Fruit fly (Drosophila melanogaster) whole organism, embryonic: ENCODE measurements around the gene ocn.

ENCODE experiments used
- Antp ChIP-seq: fragments of 200-800 bp; sonication (Bioruptor generic); optimal IDR thresholded peaks from 3 replicates; lab custom pipeline; 2016; ENCODE audit warnings: missing biosample characterization, missing genetic modification characterization
- Bdp1 ChIP-seq: fragments of 200-800 bp; sonication (Bioruptor generic); optimal IDR thresholded peaks from 3 replicates; lab custom pipeline; 2016; ENCODE audit warnings: missing biosample characterization, missing genetic modification characterization
- CG10462 ChIP-seq: fragments of 200-800 bp; sonication (Bioruptor generic); optimal IDR thresholded peaks from 2 replicates; lab custom pipeline; 2016; ENCODE audit warnings: missing biosample characterization, missing genetic modification characterization
- CG14441 ChIP-seq: fragments of 200-800 bp; sonication (Bioruptor generic); IDR thresholded peaks from 2 replicates; pipeline ENCODE4 v1.3.6; 2022; ENCODE audit warnings: missing biosample characterization, missing genetic modification characterization
- CG14710 ChIP-seq: fragments of 200-800 bp; sonication (Bioruptor generic); optimal IDR thresholded peaks from 3 replicates; lab custom pipeline; 2019; ENCODE audit warnings: missing biosample characterization, mild to moderate bottlenecking, missing genetic modification characterization, moderate library complexity
- CG15011 ChIP-seq: fragments of 200-800 bp; sonication (Bioruptor generic); optimal IDR thresholded peaks from 3 replicates; lab custom pipeline; 2018; ENCODE audit warnings: missing biosample characterization, mild to moderate bottlenecking, missing genetic modification characterization
- CG17385 ChIP-seq: fragments of 200-800 bp; sonication (Bioruptor generic); optimal IDR thresholded peaks from 3 replicates; lab custom pipeline; 2018; ENCODE audit warnings: missing biosample characterization, mild to moderate bottlenecking, missing genetic modification characterization
- CG17612 ChIP-seq: fragments of 200-800 bp; sonication (Bioruptor generic); IDR thresholded peaks from 2 replicates; pipeline ENCODE4 v1.3.6; 2022; ENCODE audit warnings: missing biosample characterization, missing genetic modification characterization
- CG18619 ChIP-seq: fragments of 200-800 bp; sonication (Bioruptor generic); optimal IDR thresholded peaks from 3 replicates; lab custom pipeline; 2017; ENCODE audit warnings: missing biosample characterization, mild to moderate bottlenecking, missing genetic modification characterization
- CG31388 ChIP-seq: fragments of 200-800 bp; sonication (Bioruptor generic); optimal IDR thresholded peaks from 2 replicates; lab custom pipeline; 2016; ENCODE audit warnings: missing biosample characterization, missing genetic modification characterization
- CG31441 ChIP-seq: fragments of 200-800 bp; sonication (Bioruptor generic); IDR thresholded peaks from 2 replicates; pipeline ENCODE4 v1.3.6; 2022; ENCODE audit warnings: missing biosample characterization, missing genetic modification characterization
- CG4424 ChIP-seq: fragments of 200-800 bp; sonication (Bioruptor generic); optimal IDR thresholded peaks from 3 replicates; lab custom pipeline; 2016; ENCODE audit warnings: missing biosample characterization, missing genetic modification characterization
- CG6254 ChIP-seq: fragments of 200-800 bp; sonication (Bioruptor generic); optimal IDR thresholded peaks from 3 replicates; lab custom pipeline; 2017; ENCODE audit warnings: mild to moderate bottlenecking, missing biosample characterization, missing genetic modification reagents, missing genetic modification characterization
- CG6654 ChIP-seq: fragments of 200-800 bp; sonication (Bioruptor generic); optimal IDR thresholded peaks from 2 replicates; lab custom pipeline; 2017; ENCODE audit warnings: missing biosample characterization, mild to moderate bottlenecking, missing genetic modification characterization
- CG7357 ChIP-seq: fragments of 200-800 bp; sonication (Bioruptor generic); IDR thresholded peaks from 3 replicates; pipeline ENCODE4 v1.3.6; 2022; ENCODE audit warnings: missing biosample characterization, missing genetic modification characterization
- CG7987 ChIP-seq: fragments of 200-800 bp; sonication (Bioruptor generic); optimal IDR thresholded peaks from 2 replicates; lab custom pipeline; 2018; ENCODE audit warnings: missing biosample characterization, mild to moderate bottlenecking, missing genetic modification characterization, moderate library complexity
- D ChIP-seq, 2 experiments: fragments of 200-800 bp in 1 of 2; fragments of >200 bp in 1 of 2; sonication (Bioruptor generic) in 1 of 2; optimal IDR thresholded peaks; 2 replicates in 1 of 2; 3 replicates in 1 of 2; lab custom pipeline; 2017; ENCODE audit warnings: mild to moderate bottlenecking in 1 of 2, missing biosample characterization in 1 of 2, missing genetic modification characterization in 1 of 2, missing genetic modification reagents in 1 of 2
- Eip74EF ChIP-seq, 2 experiments: fragments of 200-800 bp in 1 of 2; fragments of >200 bp in 1 of 2; sonication (Bioruptor generic) in 1 of 2; optimal IDR thresholded peaks; 2 replicates each; lab custom pipeline; 2017 to 2019; ENCODE audit warnings: missing biosample characterization in 2 of 2, missing genetic modification characterization in 2 of 2, mild to moderate bottlenecking in 1 of 2, moderate library complexity in 1 of 2
- Elba2 ChIP-seq: fragments of 200-800 bp; sonication (Bioruptor generic); optimal IDR thresholded peaks from 3 replicates; lab custom pipeline; 2016; ENCODE audit warnings: missing biosample characterization, missing genetic modification characterization
- Gug ChIP-seq: fragments of 200-800 bp; sonication (Bioruptor generic); IDR thresholded peaks from 4 replicates; pipeline ENCODE4 v1.3.6; 2022; ENCODE audit warnings: missing biosample characterization, missing genetic modification characterization
- HHEX ChIP-seq: fragments of 200-800 bp; sonication (Bioruptor generic); optimal IDR thresholded peaks from 3 replicates; lab custom pipeline; 2017; ENCODE audit warnings: missing biosample characterization, mild to moderate bottlenecking, missing genetic modification characterization, missing genetic modification reagents
- HmgD ChIP-seq: fragments of 200-800 bp; sonication (Bioruptor generic); optimal IDR thresholded peaks from 3 replicates; lab custom pipeline; 2016; ENCODE audit warnings: missing biosample characterization, missing genetic modification characterization
- MESR4 ChIP-seq: fragments of 200-800 bp; sonication (Bioruptor generic); optimal IDR thresholded peaks from 2 replicates; lab custom pipeline; 2018; ENCODE audit warnings: missing biosample characterization, mild to moderate bottlenecking, missing genetic modification characterization, moderate library complexity
- Med ChIP-seq: fragments of 200-800 bp; sonication (Bioruptor generic); peaks from one replicate; lab custom pipeline; 2016; ENCODE audit warnings: missing biosample characterization, missing genetic modification characterization, mild to moderate bottlenecking, inconsistent platforms, moderate library complexity
- Mrtf ChIP-seq: fragments of 200-800 bp; sonication (Bioruptor generic); IDR thresholded peaks from 3 replicates; pipeline ENCODE4 v1.3.6; 2022; ENCODE audit warnings: missing biosample characterization, missing genetic modification characterization
- NC2α ChIP-seq: fragments of 200-800 bp; sonication (Bioruptor generic); optimal IDR thresholded peaks from 2 replicates; lab custom pipeline; 2016; ENCODE audit warnings: missing biosample characterization, missing genetic modification characterization
- NC2β ChIP-seq: fragments of 200-800 bp; sonication (Bioruptor generic); optimal IDR thresholded peaks from 2 replicates; lab custom pipeline; 2016; ENCODE audit warnings: missing biosample characterization, missing genetic modification characterization
- NFAT ChIP-seq: fragments of 200-800 bp; sonication (Bioruptor generic); IDR thresholded peaks from 2 replicates; pipeline ENCODE4 v1.3.6; 2022; ENCODE audit warnings: missing biosample characterization, missing genetic modification characterization
- NK7.1 ChIP-seq: fragments of 200-800 bp; sonication (Bioruptor generic); optimal IDR thresholded peaks from 3 replicates; lab custom pipeline; 2016; ENCODE audit warnings: missing biosample characterization, missing genetic modification characterization
- Optix ChIP-seq: fragments of 200-800 bp; sonication (Bioruptor generic); IDR thresholded peaks from 3 replicates; pipeline ENCODE4 v1.3.6; 2022; ENCODE audit warnings: missing biosample characterization, missing genetic modification characterization
- YL-1 ChIP-seq: fragments of 200-800 bp; sonication (Bioruptor generic); optimal IDR thresholded peaks from 3 replicates; lab custom pipeline; 2017; ENCODE audit warnings: missing biosample characterization, mild to moderate bottlenecking, missing genetic modification characterization
- ab ChIP-seq: fragments of 200-800 bp; sonication (Bioruptor generic); optimal IDR thresholded peaks from 2 replicates; lab custom pipeline; 2016; ENCODE audit warnings: missing biosample characterization, missing genetic modification characterization
- chinmo ChIP-seq: fragments of 200-800 bp; sonication (Bioruptor generic); IDR thresholded peaks from 4 replicates; pipeline ENCODE4 v1.3.6; 2022; ENCODE audit warnings: missing biosample characterization, missing genetic modification characterization; ENCODE audit not compliant: partially characterized antibody
- croc ChIP-seq: fragments of 200-800 bp; sonication (Bioruptor generic); conservative IDR thresholded peaks from 3 replicates; pipeline ENCODE4 v1.3.6; 2022; ENCODE audit warnings: missing biosample characterization, missing genetic modification characterization
- dimm ChIP-seq: fragments of 200-800 bp; sonication (Bioruptor generic); IDR thresholded peaks from 2 replicates; pipeline ENCODE4 v1.3.6; 2022; ENCODE audit warnings: missing biosample characterization, missing genetic modification characterization
- gcm ChIP-seq: fragments of 200-800 bp; sonication (Bioruptor generic); optimal IDR thresholded peaks from 2 replicates; lab custom pipeline; 2019; ENCODE audit warnings: missing biosample characterization, mild to moderate bottlenecking, missing genetic modification characterization, moderate library complexity
- grau ChIP-seq: fragments of 200-800 bp; optimal IDR thresholded peaks from 3 replicates; lab custom pipeline; 2019; ENCODE audit warnings: missing biosample characterization, mild to moderate bottlenecking, missing genetic modification characterization, moderate library complexity
- ham ChIP-seq: fragments of 200-800 bp; sonication (Bioruptor generic); IDR thresholded peaks from 2 replicates; pipeline ENCODE4 v1.3.6; 2022; ENCODE audit warnings: missing biosample characterization, missing genetic modification characterization
- lbe ChIP-seq: fragments of 200-800 bp; sonication (Bioruptor generic); optimal IDR thresholded peaks from 2 replicates; lab custom pipeline; 2016; ENCODE audit warnings: missing biosample characterization, mild to moderate bottlenecking, missing genetic modification characterization
- nau ChIP-seq: fragments of 200-800 bp; sonication (Bioruptor generic); optimal IDR thresholded peaks from 3 replicates; lab custom pipeline; 2017; ENCODE audit warnings: missing biosample characterization, mild to moderate bottlenecking, missing genetic modification characterization, missing genetic modification reagents
- p53 ChIP-seq: fragments of 200-800 bp; sonication (Bioruptor generic); optimal IDR thresholded peaks from 2 replicates; lab custom pipeline; 2016; ENCODE audit warnings: missing biosample characterization, missing genetic modification characterization
- pho ChIP-seq: fragments of 200-800 bp; sonication (Bioruptor generic); optimal IDR thresholded peaks from 2 replicates; lab custom pipeline; 2016; ENCODE audit warnings: missing biosample characterization, missing genetic modification characterization
- prd ChIP-seq, 3 experiments: fragments of >200 bp in 2 of 3; fragments of 200-800 bp in 1 of 3; sonication (Bioruptor generic) in 1 of 3; optimal IDR thresholded peaks in 2 of 3; IDR thresholded peaks in 1 of 3; 2 replicates in 2 of 3; 3 replicates in 1 of 3; pipeline versions ENCODE4 v1.3.6 to Lab custom; 2017 to 2022; ENCODE audit warnings: missing biosample characterization in 1 of 3, missing genetic modification characterization in 1 of 3
- pum ChIP-seq: fragments of 200-800 bp; sonication (Bioruptor generic); optimal IDR thresholded peaks from 2 replicates; lab custom pipeline; 2016; ENCODE audit warnings: missing biosample characterization, missing genetic modification characterization
- rib ChIP-seq: fragments of 200-800 bp; sonication (Bioruptor generic); IDR thresholded peaks from 2 replicates; pipeline ENCODE4 v1.3.6; 2022; ENCODE audit warnings: missing biosample characterization, missing genetic modification characterization
- row ChIP-seq: fragments of 200-800 bp; sonication (Bioruptor generic); IDR thresholded peaks from 3 replicates; pipeline ENCODE4 v1.3.6; 2022; ENCODE audit warnings: missing biosample characterization, missing genetic modification characterization
- run ChIP-seq: fragments of 200-800 bp; sonication (Bioruptor generic); optimal IDR thresholded peaks from 3 replicates; lab custom pipeline; 2018; ENCODE audit warnings: missing biosample characterization, mild to moderate bottlenecking, missing genetic modification characterization
- ttk ChIP-seq: fragments of 200-800 bp; sonication (Bioruptor generic); IDR thresholded peaks from 2 replicates; pipeline ENCODE4 v2.1.2; 2022; ENCODE audit warnings: missing biosample characterization, missing genetic modification characterization
- vvl ChIP-seq: fragments of 200-800 bp; sonication (Bioruptor generic); IDR thresholded peaks from 2 replicates; pipeline ENCODE4 v1.3.6; 2022; ENCODE audit warnings: missing biosample characterization, missing genetic modification characterization
- wek ChIP-seq: fragments of 200-800 bp; sonication (Bioruptor generic); optimal IDR thresholded peaks from 3 replicates; lab custom pipeline; 2018; ENCODE audit warnings: missing biosample characterization, mild to moderate bottlenecking, missing genetic modification characterization, moderate library complexity

ocn gene

DNA sequence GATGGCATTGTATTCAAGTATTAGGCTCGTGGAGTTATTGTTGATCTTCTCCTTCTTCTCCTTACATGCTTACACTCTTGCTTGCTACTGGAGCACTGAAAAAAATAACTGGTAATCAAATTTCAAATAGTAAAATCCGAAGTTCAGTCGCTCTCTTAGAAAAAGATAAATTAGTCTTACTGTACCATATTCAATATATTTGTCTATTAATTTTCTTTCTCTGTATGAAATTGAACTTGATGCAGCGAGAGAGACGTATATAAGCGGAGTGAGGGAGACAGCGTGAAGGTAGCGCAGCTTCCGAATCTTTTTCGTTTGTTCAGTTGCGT is 23.6 kb upstream of the ocn start (continued):
- peak; percentile 88 for TF ChIP-seq run (tag; lab: Kevin White, UChicago)
- peak; percentile 62 for TF ChIP-seq p53 (GFP tag; lab: Kevin White, UChicago)
- TF ChIP-seq NC2α (GFP tag; lab: Kevin White, UChicago): peak; percentile 42
- TF ChIP-seq CG14441: peak; percentile 91
- TF ChIP-seq Eip74EF (GFP tag; optimal IDR thresholded peaks at IDR 0.05; lab: Kevin White, UChicago): peak in 1 of 2 experiments; percentile 87
- TF ChIP-seq grau (tag; lab: Kevin White, UChicago): peak; percentile 39
- TF ChIP-seq CG31388 (GFP tag; lab: Kevin White, UChicago): peak; percentile 59
- peak; percentile 87 for TF ChIP-seq lbe (GFP tag; lab: Kevin White, UChicago)
- TF ChIP-seq CG18619 (GFP tag; lab: Kevin White, UChicago): peak; percentile 27
- TF ChIP-seq NK7.1 (GFP tag; lab: Kevin White, UChicago): peak; percentile 82
- TF ChIP-seq CG17612 (GFP tag; lab: Robert Waterston, UW): peak; percentile 75
- TF ChIP-seq ttk: peak; percentile 94
- TF ChIP-seq CG14710: peak; percentile 90
- TF ChIP-seq wek: peak; percentile 61
- peak; percentile 60 for TF ChIP-seq CG10462 (GFP tag; lab: Kevin White, UChicago)
- TF ChIP-seq CG6654 (GFP tag; lab: Kevin White, UChicago): peak; percentile 68
- TF ChIP-seq HHEX (GFP tag; lab: Kevin White, UChicago): peak; percentile 85
- TF ChIP-seq Antp (GFP tag; lab: Kevin White, UChicago): peak; percentile 88
- peak; percentile 97 for TF ChIP-seq Med (GFP tag; lab: Kevin White, UChicago)
- TF ChIP-seq Mrtf (GFP tag; lab: Robert Waterston, UW): peak; percentile 89
- TF ChIP-seq ham (GFP tag; lab: Robert Waterston, UW): 0 out of 2 replicates have a peak, but pooled peaks have one; percentile 43
- peak; percentile 93 for TF ChIP-seq CG4424 (GFP tag; lab: Kevin White, UChicago)
- TF ChIP-seq CG7357 (GFP tag; lab: Robert Waterston, UW): peak; percentile 78
- no peak for TF ChIP-seq YL-1 (GFP tag; lab: Kevin White, UChicago)
- TF ChIP-seq Bdp1: peak; percentile 35
- no peak for TF ChIP-seq Elba2 (GFP tag; lab: Kevin White, UChicago)
- no peak for TF ChIP-seq prd (optimal IDR thresholded peaks at IDR 0.05; lab: Kevin White, UChicago)
- TF ChIP-seq prd (GFP tag; IDR thresholded peaks at IDR 0.05; lab: Robert Waterston, UW): peak; percentile 92
- TF ChIP-seq CG31441 (GFP tag; lab: Robert Waterston, UW): peak; percentile 82
- TF ChIP-seq rib (GFP tag; lab: Robert Waterston, UW): peak; percentile 62; the same call in 1 of the 2 replicates
- peak; percentile 74 for TF ChIP-seq NFAT
- TF ChIP-seq nau (GFP tag; lab: Kevin White, UChicago): peak; percentile 91
- TF ChIP-seq HmgD (GFP tag; lab: Kevin White, UChicago): peak; percentile 58
- peak; percentile 86 for TF ChIP-seq CG6254 (GFP tag; lab: Kevin White, UChicago)
- peak; percentile 83 for TF ChIP-seq croc (GFP tag; lab: Robert Waterston, UW)
- TF ChIP-seq CG17385 (GFP tag; lab: Kevin White, UChicago): peak; percentile 70
- no peak for TF ChIP-seq MESR4 (GFP tag; lab: Kevin White, UChicago)
- peak; percentile 85 for TF ChIP-seq Optix (GFP tag; lab: Robert Waterston, UW)
- peak; percentile 91 for TF ChIP-seq row
- TF ChIP-seq CG15011 (GFP tag; lab: Kevin White, UChicago): peak; percentile 68
- peak; percentile 46 for TF ChIP-seq pho
- no peak for TF ChIP-seq chinmo (GFP tag; lab: Robert Waterston, UW)
- TF ChIP-seq gcm: peak; percentile 88
- TF ChIP-seq ab: no peak
- TF ChIP-seq D (optimal IDR thresholded peaks at IDR 0.05; lab: Kevin White, UChicago): no peak
- peak; percentile 93 for TF ChIP-seq D (GFP tag; optimal IDR thresholded peaks at IDR 0.05; lab: Kevin White, UChicago)
- TF ChIP-seq vvl (GFP tag; lab: Robert Waterston, UW): peak; percentile 95
- peak; percentile 89 for TF ChIP-seq pum
- TF ChIP-seq Gug (GFP tag; lab: Robert Waterston, UW): peak; percentile 83
- TF ChIP-seq NC2β (GFP tag; lab: Kevin White, UChicago): peak; percentile 50
- TF ChIP-seq dimm: peak; percentile 78
- peak; percentile 80 for TF ChIP-seq CG7987 (GFP tag; lab: Kevin White, UChicago)
